Fruit fly (Drosophila melanogaster) whole organism, prepupa: Measurements from ENCODE around the gene CG17637.
A peak's percentile ranks its signal among the peaks of the same experiment; 100 is the strongest.

Source experiments
- Blimp-1 ChIP-seq: fragments of 200-800 bp; sonication (Bioruptor generic); optimal IDR thresholded peaks from 3 replicates; lab custom pipeline; 2017; ENCODE audit warnings: missing biosample characterization, missing genetic modification characterization, mild to moderate bottlenecking, moderate library complexity, missing genetic modification reagents
- CG10631 ChIP-seq: fragments of 200-800 bp; sonication (Bioruptor generic); optimal IDR thresholded peaks from 2 replicates; lab custom pipeline; 2016; ENCODE audit warnings: missing biosample characterization, missing genetic modification characterization
- CG10669 ChIP-seq: fragments of 200-800 bp; sonication (Bioruptor generic); optimal IDR thresholded peaks from 3 replicates; lab custom pipeline; 2018; ENCODE audit warnings: missing biosample characterization, mild to moderate bottlenecking, missing genetic modification characterization, moderate library complexity
- CG11762 ChIP-seq: fragments of 200-800 bp; sonication (Bioruptor generic); optimal IDR thresholded peaks from 3 replicates; lab custom pipeline; 2016; ENCODE audit warnings: missing biosample characterization, missing genetic modification characterization; ENCODE audit not compliant: insufficient read depth
- CG11902 ChIP-seq: fragments of 200-800 bp; sonication (Bioruptor generic); optimal IDR thresholded peaks from 3 replicates; lab custom pipeline; 2016; ENCODE audit warnings: missing biosample characterization, missing genetic modification characterization
- CG15336 ChIP-seq: fragments of 200-800 bp; sonication (Bioruptor generic); IDR thresholded peaks from 2 replicates; pipeline ENCODE4 v1.3.6; 2022; ENCODE audit warnings: missing biosample characterization, missing genetic modification characterization
- CG1621 ChIP-seq: fragments of 200-800 bp; sonication (Bioruptor generic); optimal IDR thresholded peaks from 3 replicates; lab custom pipeline; 2018; ENCODE audit warnings: missing biosample characterization, mild to moderate bottlenecking, missing genetic modification characterization
- CG16779 ChIP-seq: fragments of 200-800 bp; sonication (Bioruptor generic); optimal IDR thresholded peaks from 3 replicates; lab custom pipeline; 2017; ENCODE audit warnings: missing biosample characterization, mild to moderate bottlenecking, missing genetic modification characterization
- CG31627 ChIP-seq: fragments of 200-800 bp; sonication (Bioruptor generic); optimal IDR thresholded peaks from 3 replicates; lab custom pipeline; 2016; ENCODE audit warnings: missing biosample characterization, missing genetic modification characterization
- CG32006 ChIP-seq: fragments of 200-800 bp; sonication (Bioruptor generic); optimal IDR thresholded peaks from 3 replicates; lab custom pipeline; 2017; ENCODE audit warnings: missing biosample characterization, mild to moderate bottlenecking, missing genetic modification characterization
- CG3919 ChIP-seq: fragments of 200-800 bp; sonication (Bioruptor generic); optimal IDR thresholded peaks from 3 replicates; lab custom pipeline; 2016; ENCODE audit warnings: missing biosample characterization, missing genetic modification characterization
- CG4318 ChIP-seq: fragments of 200-800 bp; sonication (Bioruptor generic); optimal IDR thresholded peaks from 3 replicates; lab custom pipeline; 2017; ENCODE audit warnings: missing biosample characterization, mild to moderate bottlenecking, missing genetic modification characterization
- CG6163 ChIP-seq: fragments of 200-800 bp; sonication (Bioruptor generic); IDR thresholded peaks from 3 replicates; pipeline ENCODE4 v1.3.6; 2022; ENCODE audit warnings: missing biosample characterization, missing genetic modification characterization
- CG6808 ChIP-seq: fragments of 200-800 bp; sonication (Bioruptor generic); optimal IDR thresholded peaks from 3 replicates; lab custom pipeline; 2017; ENCODE audit warnings: missing biosample characterization, missing genetic modification characterization, mild to moderate bottlenecking, moderate library complexity, missing genetic modification reagents
- CG6854 ChIP-seq: fragments of 200-800 bp; sonication (Bioruptor generic); optimal IDR thresholded peaks from 2 replicates; lab custom pipeline; 2017; ENCODE audit warnings: missing biosample characterization, mild to moderate bottlenecking, missing genetic modification characterization
- CG7368 ChIP-seq: fragments of 200-800 bp; sonication (Bioruptor generic); optimal IDR thresholded peaks from 3 replicates; lab custom pipeline; 2016; ENCODE audit warnings: missing biosample characterization, missing genetic modification characterization
- CG8632 ChIP-seq: fragments of 200-800 bp; sonication (Bioruptor generic); optimal IDR thresholded peaks from 3 replicates; lab custom pipeline; 2016; ENCODE audit warnings: missing biosample characterization, missing genetic modification characterization
- Eip78C ChIP-seq: fragments of 200-800 bp; sonication (Bioruptor generic); peaks from one replicate; lab custom pipeline; 2016; ENCODE audit warnings: missing biosample characterization, missing genetic modification characterization
- Eip93F ChIP-seq: fragments of 200-800 bp; sonication (Bioruptor generic); optimal IDR thresholded peaks from 2 replicates; lab custom pipeline; 2016; ENCODE audit warnings: missing biosample characterization, mild to moderate bottlenecking, missing genetic modification characterization
- Ets96B ChIP-seq: fragments of 200-800 bp; optimal IDR thresholded peaks from 2 replicates; lab custom pipeline; 2019; ENCODE audit warnings: missing biosample characterization, mild to moderate bottlenecking, missing genetic modification characterization, moderate library complexity
- Gug ChIP-seq: fragments of 200-800 bp; sonication (Bioruptor generic); IDR thresholded peaks from 2 replicates; pipeline ENCODE4 v1.3.6; 2022; ENCODE audit warnings: missing biosample characterization, missing genetic modification characterization
- Hr38 ChIP-seq: sonication (Bioruptor generic); optimal IDR thresholded peaks from 2 replicates; lab custom pipeline; 2016; ENCODE audit warnings: missing biosample characterization, missing genetic modification characterization
- Hr4 ChIP-seq: fragments of 200-800 bp; sonication (Bioruptor generic); optimal IDR thresholded peaks from 3 replicates; lab custom pipeline; 2016; ENCODE audit warnings: missing biosample characterization, missing genetic modification characterization
- Lpt ChIP-seq: fragments of 200-800 bp; sonication (Bioruptor generic); optimal IDR thresholded peaks from 3 replicates; lab custom pipeline; 2016; ENCODE audit warnings: missing biosample characterization, missing genetic modification characterization
- Met ChIP-seq: fragments of 200-800 bp; sonication (Bioruptor generic); optimal IDR thresholded peaks from 3 replicates; lab custom pipeline; 2016; ENCODE audit warnings: missing biosample characterization, missing genetic modification characterization
- Smox ChIP-seq: fragments of 200-800 bp; sonication (Bioruptor generic); optimal IDR thresholded peaks from 3 replicates; lab custom pipeline; 2016; ENCODE audit warnings: missing biosample characterization, missing genetic modification characterization
- Sox15 ChIP-seq: fragments of 200-800 bp; sonication (Bioruptor generic); optimal IDR thresholded peaks from 3 replicates; lab custom pipeline; 2016; ENCODE audit warnings: missing biosample characterization, missing genetic modification characterization
- achi ChIP-seq: fragments of 200-800 bp; sonication (Bioruptor generic); optimal IDR thresholded peaks from 3 replicates; lab custom pipeline; 2016; ENCODE audit warnings: missing biosample characterization, missing genetic modification characterization
- acj6 ChIP-seq: fragments of 200-800 bp; sonication (Bioruptor generic); optimal IDR thresholded peaks from 3 replicates; lab custom pipeline; 2016; ENCODE audit warnings: missing biosample characterization, missing genetic modification characterization
- dac ChIP-seq: fragments of 200-800 bp; sonication (Bioruptor generic); optimal IDR thresholded peaks from 2 replicates; lab custom pipeline; 2017; ENCODE audit warnings: missing biosample characterization, mild to moderate bottlenecking, missing genetic modification characterization
- dsx ChIP-seq: fragments of 200-800 bp; optimal IDR thresholded peaks from 3 replicates; lab custom pipeline; 2019; ENCODE audit warnings: missing biosample characterization, mild to moderate bottlenecking, missing genetic modification characterization, moderate library complexity; ENCODE audit not compliant: poor library complexity, severe bottlenecking
- eg ChIP-seq: fragments of 200-800 bp; sonication (Bioruptor generic); IDR thresholded peaks from 3 replicates; pipeline ENCODE4 v1.3.6; 2022; ENCODE audit warnings: missing biosample characterization, missing genetic modification characterization
- esn ChIP-seq: fragments of 200-800 bp; sonication (Bioruptor generic); optimal IDR thresholded peaks from 2 replicates; lab custom pipeline; 2016; ENCODE audit warnings: missing biosample characterization, mild to moderate bottlenecking, missing genetic modification characterization, moderate library complexity
- fd59A ChIP-seq: fragments of 200-800 bp; sonication (Bioruptor generic); optimal IDR thresholded peaks from 2 replicates; lab custom pipeline; 2017; ENCODE audit warnings: missing biosample characterization, mild to moderate bottlenecking, missing genetic modification characterization, missing genetic modification reagents
- fkh ChIP-seq: fragments of 200-800 bp; sonication (Bioruptor generic); optimal IDR thresholded peaks from 3 replicates; lab custom pipeline; 2017; ENCODE audit warnings: missing biosample characterization, mild to moderate bottlenecking, missing genetic modification characterization, moderate library complexity
- lz ChIP-seq: fragments of 200-800 bp; sonication (Bioruptor generic); optimal IDR thresholded peaks from 3 replicates; lab custom pipeline; 2016; ENCODE audit warnings: missing biosample characterization, missing genetic modification characterization
- net ChIP-seq: fragments of 200-800 bp; sonication (Bioruptor generic); optimal IDR thresholded peaks from 3 replicates; lab custom pipeline; 2016; ENCODE audit warnings: missing biosample characterization, missing genetic modification characterization
- pdm3 ChIP-seq: fragments of 200-800 bp; sonication (Bioruptor generic); optimal IDR thresholded peaks from 3 replicates; lab custom pipeline; 2016; ENCODE audit warnings: missing biosample characterization, missing genetic modification characterization
- salr ChIP-seq, 2 experiments: fragments of 200-800 bp; sonication (Bioruptor generic); optimal IDR thresholded peaks; 3 replicates each; lab custom pipeline; 2016 to 2018; ENCODE audit warnings: missing biosample characterization in 2 of 2, missing genetic modification characterization in 2 of 2, mild to moderate bottlenecking in 1 of 2
- spab ChIP-seq: fragments of 200-800 bp; sonication (Bioruptor generic); optimal IDR thresholded peaks from 2 replicates; lab custom pipeline; 2017; ENCODE audit warnings: missing biosample characterization, mild to moderate bottlenecking, missing genetic modification characterization, missing genetic modification reagents
- ss ChIP-seq, 2 experiments: fragments of 200-800 bp; sonication (Bioruptor generic); optimal IDR thresholded peaks; 2 replicates in 1 of 2; 3 replicates in 1 of 2; lab custom pipeline; 2017 to 2018; ENCODE audit warnings: mild to moderate bottlenecking in 2 of 2, missing biosample characterization in 2 of 2, missing genetic modification characterization in 2 of 2, moderate library complexity in 1 of 2
- svp ChIP-seq: fragments of 200-800 bp; sonication (Bioruptor generic); peaks from one replicate; lab custom pipeline; 2016; ENCODE audit warnings: missing biosample characterization, missing genetic modification characterization
- topi ChIP-seq: fragments of 200-800 bp; sonication (Bioruptor generic); optimal IDR thresholded peaks from 3 replicates; lab custom pipeline; 2016; ENCODE audit warnings: missing biosample characterization, missing genetic modification characterization
- vri ChIP-seq: fragments of 200-800 bp; sonication (Bioruptor generic); optimal IDR thresholded peaks from 3 replicates; lab custom pipeline; 2016; ENCODE audit warnings: missing biosample characterization, mild to moderate bottlenecking, missing genetic modification characterization

The CG17637 gene

DNA sequence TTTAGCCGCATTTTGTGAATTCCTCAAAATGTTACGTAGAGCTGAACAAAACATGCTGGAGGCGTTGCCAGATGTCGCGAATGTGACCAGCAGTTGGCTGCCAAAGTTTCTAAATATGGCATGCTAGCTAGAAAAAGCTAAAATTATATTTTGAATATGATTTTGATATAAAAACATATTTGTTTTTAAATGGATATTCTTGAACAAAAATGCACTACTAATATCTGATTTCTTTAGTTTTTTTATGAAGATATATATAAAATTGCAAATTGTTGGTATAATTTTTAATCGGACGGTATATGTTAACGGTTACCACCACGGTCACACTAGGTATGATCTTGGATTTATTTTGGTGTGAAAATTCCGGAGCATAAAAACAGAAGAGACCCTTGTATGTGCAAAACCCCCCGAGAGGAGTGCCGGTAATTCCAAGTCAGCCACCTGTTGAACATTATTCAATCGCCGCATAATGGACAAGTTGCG is 16.7 kb downstream of the CG17637 start, which contains the start of the genes mTerf3 and CG5104 (continued):
- no peak for TF ChIP-seq Ets96B (tag; lab: Kevin White, UChicago)
- TF ChIP-seq Eip93F (GFP tag; lab: Kevin White, UChicago) = peak; percentile 16
- TF ChIP-seq CG32006 (GFP tag; lab: Kevin White, UChicago) = no peak
- TF ChIP-seq Hr4 (GFP tag; lab: Kevin White, UChicago) = no peak
- TF ChIP-seq CG11762 = no peak
- TF ChIP-seq CG6808 (GFP tag; lab: Kevin White, UChicago) = no peak
- TF ChIP-seq CG31627 (GFP tag; lab: Kevin White, UChicago) = peak; percentile 12
- TF ChIP-seq spab = no peak
- TF ChIP-seq CG3919 (GFP tag; lab: Kevin White, UChicago) = no peak
- TF ChIP-seq CG4318 (GFP tag; lab: Kevin White, UChicago) = no peak
- no peak for TF ChIP-seq lz (GFP tag; lab: Kevin White, UChicago)
- no peak for TF ChIP-seq Lpt
- no peak for TF ChIP-seq CG6163 (GFP tag; lab: Robert Waterston, UW)
- TF ChIP-seq CG6854 (GFP tag; lab: Kevin White, UChicago) = no peak
- TF ChIP-seq CG8632 = no peak
- no peak for TF ChIP-seq Hr38 (GFP tag; lab: Kevin White, UChicago)
- TF ChIP-seq ss (GFP tag; optimal IDR thresholded peaks at IDR 0.05; lab: Kevin White, UChicago) = no peak
- TF ChIP-seq CG10631 (GFP tag; lab: Kevin White, UChicago) = no peak
- TF ChIP-seq, all 60 proteins: peak for 12

DNA sequence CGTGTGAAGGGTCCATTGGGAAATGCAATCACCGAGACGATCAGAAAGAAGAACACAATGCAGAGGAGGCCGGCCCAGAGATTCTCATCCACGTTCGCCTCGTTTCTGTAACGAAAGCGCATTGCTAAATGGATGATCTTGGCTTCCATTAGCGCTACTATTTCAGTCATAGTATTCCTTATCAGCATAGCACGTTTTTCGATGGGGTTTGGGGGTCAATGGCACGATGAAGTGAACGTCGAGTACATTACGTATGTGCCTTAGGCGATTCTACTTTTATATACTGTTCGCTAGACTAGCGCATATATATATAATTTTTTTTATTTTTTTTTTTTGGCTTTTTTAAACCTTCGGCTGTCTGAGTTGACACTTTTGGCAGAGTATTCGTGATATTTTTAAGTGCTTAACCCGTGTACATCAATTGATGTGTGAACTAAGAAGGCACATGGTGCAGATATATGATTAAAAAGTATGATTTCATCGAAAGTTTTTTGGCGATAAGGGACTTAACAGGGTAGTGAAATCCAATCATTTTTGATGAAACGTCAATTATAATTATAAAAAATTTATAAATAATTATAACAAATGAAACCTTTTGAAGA is 20.5 kb downstream of the CG17637 start:
- no peak for TF ChIP-seq fkh
- peak; percentile 60 for TF ChIP-seq svp (GFP tag; lab: Kevin White, UChicago)
- no peak for TF ChIP-seq net (GFP tag; lab: Kevin White, UChicago)
- no peak for TF ChIP-seq CG11902 (GFP tag; lab: Kevin White, UChicago)
- no peak for TF ChIP-seq CG10669 (GFP tag; lab: Kevin White, UChicago)
- no peak for TF ChIP-seq CG6163 (GFP tag; lab: Robert Waterston, UW)
- TF ChIP-seq pdm3 = no peak
- TF ChIP-seq Blimp-1 = no peak
- no peak for TF ChIP-seq CG6808 (GFP tag; lab: Kevin White, UChicago)
- TF ChIP-seq fd59A = no peak
- no peak for TF ChIP-seq CG7368 (GFP tag; lab: Kevin White, UChicago)
- peak; percentile 35 for TF ChIP-seq vri (GFP tag; lab: Kevin White, UChicago)
- no peak for TF ChIP-seq Met (GFP tag; lab: Kevin White, UChicago)
- TF ChIP-seq Eip78C (GFP tag; lab: Kevin White, UChicago) = peak; percentile 4
- TF ChIP-seq Hr38 (GFP tag; lab: Kevin White, UChicago) = no peak
- no peak for TF ChIP-seq CG3919 (GFP tag; lab: Kevin White, UChicago)
- no peak for TF ChIP-seq salr (GFP tag; optimal IDR thresholded peaks at IDR 0.05; lab: Kevin White, UChicago)
- TF ChIP-seq Ets96B (tag; lab: Kevin White, UChicago) = no peak
- TF ChIP-seq Sox15 (GFP tag; lab: Kevin White, UChicago) = no peak
- no peak for TF ChIP-seq Gug (GFP tag; lab: Robert Waterston, UW)
- no peak for TF ChIP-seq CG16779 (tag; lab: Kevin White, UChicago)

DNA sequence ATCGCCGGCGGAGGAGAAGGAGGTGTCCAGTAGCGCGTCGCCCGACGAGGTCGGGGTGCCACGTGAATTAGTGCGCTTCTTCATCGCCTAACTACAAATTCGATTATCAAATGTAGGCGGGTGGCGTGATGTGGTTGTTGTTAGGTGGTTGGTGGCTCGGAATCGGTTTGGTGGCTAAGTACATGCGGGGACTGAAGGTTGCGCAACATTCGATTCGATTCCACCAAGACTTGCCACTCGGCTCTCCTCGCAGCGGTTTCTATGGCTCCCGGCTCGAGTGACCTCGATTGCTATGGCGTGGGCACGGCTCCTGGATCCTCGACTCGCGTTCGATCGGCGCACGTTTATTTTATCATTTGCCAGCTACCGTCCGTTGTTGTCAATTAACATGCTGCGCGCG is 21.8 kb downstream of the CG17637 start:
- no peak for TF ChIP-seq CG1621 (tag; lab: Kevin White, UChicago)
- TF ChIP-seq CG16779 (tag; lab: Kevin White, UChicago) = no peak
- TF ChIP-seq Hr4 (GFP tag; lab: Kevin White, UChicago) = no peak
- TF ChIP-seq Ets96B (tag; lab: Kevin White, UChicago) = no peak
- TF ChIP-seq Blimp-1 = no peak
- TF ChIP-seq CG11902 (GFP tag; lab: Kevin White, UChicago) = no peak
- no peak for TF ChIP-seq ss (GFP tag; optimal IDR thresholded peaks at IDR 0.05; lab: Kevin White, UChicago)
- no peak for TF ChIP-seq eg (GFP tag; lab: Robert Waterston, UW)

DNA sequence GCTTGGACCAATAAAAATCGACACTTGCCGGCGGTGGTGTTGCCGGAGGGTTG is 22.0 kb downstream of the CG17637 start, which contains the start of gene Pss:
Gene Pss (minus strand): TSS at position 32 of the 53 bp plus-strand sequence.
- TF ChIP-seq CG10631 (GFP tag; lab: Kevin White, UChicago) = no peak
- no peak for TF ChIP-seq dsx (GFP tag; lab: Kevin White, UChicago)
- TF ChIP-seq CG6808 (GFP tag; lab: Kevin White, UChicago) = no peak
- TF ChIP-seq Hr4 (GFP tag; lab: Kevin White, UChicago) = no peak
- no peak for TF ChIP-seq Eip93F (GFP tag; lab: Kevin White, UChicago)
- TF ChIP-seq achi (GFP tag; lab: Kevin White, UChicago) = no peak
- TF ChIP-seq acj6 (GFP tag; lab: Kevin White, UChicago) = no peak
- no peak for TF ChIP-seq Eip78C (GFP tag; lab: Kevin White, UChicago)
- TF ChIP-seq topi (GFP tag; lab: Kevin White, UChicago) = no peak
- TF ChIP-seq fkh = no peak
- TF ChIP-seq CG1621 (tag; lab: Kevin White, UChicago) = no peak
- TF ChIP-seq CG15336 (GFP tag; lab: Robert Waterston, UW) = no peak
- no peak for TF ChIP-seq esn (GFP tag; lab: Kevin White, UChicago)
- no peak for TF ChIP-seq vri (GFP tag; lab: Kevin White, UChicago)
- no peak for TF ChIP-seq CG7368 (GFP tag; lab: Kevin White, UChicago)
- no peak for TF ChIP-seq dac (GFP tag; lab: Kevin White, UChicago)
- TF ChIP-seq CG16779 (tag; lab: Kevin White, UChicago) = no peak
- TF ChIP-seq Smox (GFP tag; lab: Kevin White, UChicago) = no peak
